Fruit fly (Drosophila melanogaster) whole organism, larva: Measurements from ENCODE around the gene Surf1.

Source experiments
- noc ChIP-seq: fragments of 200-800 bp; sonication (Bioruptor generic); optimal IDR thresholded peaks from 3 replicates; lab custom pipeline; 2019; ENCODE audit warnings: missing biosample characterization, mild to moderate bottlenecking, missing genetic modification characterization, moderate library complexity

Gene Surf1

DNA sequence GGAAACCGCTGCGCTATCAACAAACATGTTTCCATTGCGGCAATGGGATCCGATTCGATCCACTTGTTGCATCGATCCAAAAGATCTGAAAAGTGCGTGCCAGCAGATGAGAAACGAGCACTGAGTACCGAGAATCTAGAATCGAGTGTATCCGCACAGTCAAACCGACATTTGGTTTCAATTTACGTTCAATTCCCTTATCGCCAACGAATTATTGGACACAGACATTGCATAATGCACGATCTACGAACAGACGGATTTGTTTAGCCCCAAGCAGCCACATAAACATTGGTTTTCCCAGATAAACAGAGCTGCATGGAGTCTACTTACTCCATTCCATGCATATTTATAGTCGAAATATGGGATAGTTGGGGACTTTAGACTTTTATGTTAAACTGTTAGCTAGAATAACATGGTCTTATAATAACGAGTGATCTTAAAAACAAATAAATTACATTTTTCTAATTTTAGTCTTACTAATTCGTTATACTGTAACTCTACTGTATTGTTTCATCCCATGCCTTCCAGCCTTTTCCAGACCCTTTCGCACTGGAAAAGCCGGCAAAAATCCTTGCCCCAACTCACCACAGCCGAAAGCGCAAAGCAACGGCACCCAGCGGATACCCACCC lies 20.7 kb downstream of the Surf1 start:
- TF ChIP-seq noc (tag; lab: Kevin White, UChicago) = no peak

- peak; percentile 22 for TF ChIP-seq noc (tag; lab: Kevin White, UChicago)
Observed at dm6 chr3L:6979387-6980249, 21.5 kb downstream of the Surf1 start, which contains the start of gene Galphai. Galphai (minus strand) TSS chr3L:6980044.

dm6 chr3L:6980553-6980952 lies 22.4 kb downstream of the Surf1 start:
- TF ChIP-seq noc (tag; lab: Kevin White, UChicago) = no peak

DNA sequence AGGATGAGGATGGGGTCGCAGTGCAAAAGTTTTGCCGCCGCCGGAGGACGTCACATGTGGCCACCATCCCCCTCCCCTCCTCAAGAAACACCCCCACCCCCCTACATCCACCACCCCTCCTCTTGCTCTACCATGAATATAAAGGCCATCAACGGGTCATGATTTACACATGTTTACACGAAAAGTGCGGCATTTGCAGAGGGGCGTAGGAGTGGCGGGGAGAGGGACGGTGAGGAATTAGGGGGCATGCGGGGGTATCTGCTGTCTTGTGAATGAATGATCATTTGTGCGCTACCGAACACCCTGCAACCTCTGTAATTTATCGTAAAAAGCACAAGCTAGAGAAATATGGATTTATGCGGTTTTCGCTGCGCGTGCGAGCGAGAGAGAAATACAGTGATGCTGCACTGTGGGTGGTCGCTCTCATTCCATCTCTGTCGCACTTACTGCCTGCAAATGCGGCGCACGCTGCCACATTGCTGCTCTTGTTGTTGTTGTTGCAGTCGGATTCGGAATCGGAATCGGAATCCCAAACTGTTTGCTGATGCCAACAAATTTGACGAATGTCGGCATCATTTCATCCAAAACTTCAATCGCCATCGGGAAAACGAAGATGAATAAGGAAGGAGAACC lies 23.1 kb downstream of the Surf1 start:
- TF ChIP-seq noc (tag; lab: Kevin White, UChicago) = no peak

dm6 chr3L:6981823-6982222 lies 23.7 kb downstream of the Surf1 start:
- TF ChIP-seq noc (tag; lab: Kevin White, UChicago) = no peak

DNA sequence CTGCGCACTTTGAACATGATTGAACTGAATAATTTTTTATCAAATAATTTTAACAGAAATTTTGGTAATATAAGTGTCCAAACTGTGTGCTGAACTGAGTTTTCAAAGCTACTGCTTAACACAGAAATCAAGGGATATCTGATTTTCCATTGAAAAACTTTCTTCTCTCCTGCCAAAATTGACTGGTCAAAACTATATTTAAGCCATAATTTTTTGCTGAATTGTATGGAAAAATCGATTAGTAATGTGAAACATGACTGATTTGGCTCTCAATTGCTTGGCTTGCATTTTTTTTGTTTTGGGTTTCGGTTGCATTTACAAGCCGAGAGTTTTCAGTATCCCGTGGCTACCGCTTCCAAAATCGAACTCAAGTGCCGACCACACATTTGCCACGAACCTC lies 26.3 kb downstream of the Surf1 start, which contains the start of the genes CG32388 and CG43439:
Gene CG32388 (minus strand): TSS at position 101 of the 400 bp plus-strand sequence.
Gene CG43439 (minus strand): TSS at position 101 of the 400 bp plus-strand sequence.
- TF ChIP-seq noc (tag; lab: Kevin White, UChicago) = no peak

DNA sequence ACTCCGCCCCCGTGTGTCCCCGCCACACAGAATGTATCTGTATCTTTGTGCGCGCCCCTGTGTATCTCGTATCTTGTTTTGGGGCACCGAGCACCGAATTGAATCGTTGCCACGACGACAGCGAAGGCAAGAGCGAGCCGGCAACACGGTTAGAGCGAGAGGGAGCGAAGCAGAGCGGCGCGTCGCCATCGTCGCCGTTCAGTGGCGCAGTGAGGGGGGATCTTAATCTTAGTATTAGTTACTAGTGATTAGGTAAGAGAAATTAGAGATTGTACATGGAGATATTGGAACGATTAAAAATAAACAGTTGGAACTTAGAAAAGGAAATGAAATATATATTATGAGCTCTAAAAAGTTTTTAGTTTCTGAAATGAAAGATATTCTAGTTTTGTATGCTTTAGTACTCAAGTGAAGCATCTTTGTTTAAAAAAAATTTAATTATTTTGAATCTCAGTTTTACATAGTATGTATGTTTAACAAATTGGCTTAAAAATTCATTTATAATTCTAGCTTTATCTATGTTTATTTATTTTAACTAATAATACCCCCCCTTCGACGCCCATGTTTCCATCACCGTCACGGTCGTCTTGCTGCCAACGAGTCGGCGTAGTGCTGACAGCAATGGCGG lies 30.9 kb downstream of the Surf1 start:
- TF ChIP-seq noc (tag; lab: Kevin White, UChicago) = peak; percentile 76

- TF ChIP-seq noc (tag; lab: Kevin White, UChicago) = no peak
Observed at dm6 chr3L:6990288-6990687, 32.1 kb downstream of the Surf1 start, which contains the start of gene bin. bin (plus strand) TSS chr3L:6990622.

dm6 chr3L:6993350-6993749 lies 35.2 kb downstream of the Surf1 start:
- no peak for TF ChIP-seq noc (tag; lab: Kevin White, UChicago)

- TF ChIP-seq noc (tag; lab: Kevin White, UChicago) = no peak
Observed at dm6 chr3L:6995364-6995749, 37.2 kb downstream of the Surf1 start.

dm6 chr3L:6996907-6997306 lies 38.8 kb downstream of the Surf1 start:
- TF ChIP-seq noc (tag; lab: Kevin White, UChicago) = no peak

DNA sequence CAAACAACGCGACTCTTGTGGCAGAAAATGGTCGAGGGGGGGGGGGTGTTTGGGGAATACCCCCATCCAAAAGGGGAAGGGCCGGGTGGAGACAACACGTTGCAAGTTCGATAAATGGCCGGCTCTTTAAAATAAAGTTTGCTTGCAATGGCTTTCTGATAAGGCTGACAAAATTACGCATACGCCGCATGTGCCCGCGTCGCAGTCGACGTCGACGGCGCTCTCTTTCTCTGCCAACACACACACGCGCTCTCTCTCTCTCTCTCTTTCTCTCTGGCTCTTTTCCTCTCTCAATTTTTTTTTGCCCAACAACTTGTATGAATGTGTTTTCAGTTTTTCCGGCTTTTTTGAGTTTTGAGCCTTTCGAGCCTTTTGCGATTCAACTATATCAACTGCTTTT lies 39.3 kb downstream of the Surf1 start:
- no peak for TF ChIP-seq noc (tag; lab: Kevin White, UChicago)

DNA sequence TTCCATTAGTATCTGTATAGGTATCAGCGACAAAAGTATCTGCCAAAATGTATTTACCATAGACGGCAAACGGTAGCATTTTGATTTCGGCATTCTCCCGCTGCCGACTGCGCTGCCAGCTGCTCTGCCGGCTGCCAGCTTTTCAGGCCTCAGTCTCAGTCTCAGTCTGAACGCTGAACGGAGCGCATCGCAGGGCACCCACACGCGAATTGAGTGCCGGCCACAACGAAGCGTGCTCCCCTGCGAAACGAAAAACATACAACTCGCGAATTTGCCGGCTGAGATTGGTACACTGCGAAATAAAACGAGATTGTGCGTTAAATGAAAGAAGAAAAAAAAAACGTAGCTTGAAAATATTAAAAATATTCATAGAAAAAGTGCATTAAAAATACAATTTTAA lies 40.5 kb downstream of the Surf1 start, which contains the start of gene Mp:
Gene Mp (plus strand): TSS at position 152 of the 400 bp plus-strand sequence.
- TF ChIP-seq noc (tag; lab: Kevin White, UChicago) = no peak

- TF ChIP-seq noc (tag; lab: Kevin White, UChicago) = no peak
Observed at dm6 chr3L:6999993-7000392, 41.8 kb downstream of the Surf1 start.

- TF ChIP-seq noc (tag; lab: Kevin White, UChicago) = no peak
Observed at dm6 chr3L:7001855-7002254, 43.7 kb downstream of the Surf1 start.
